Worm (Caenorhabditis elegans) whole organism, L4 larva: ENCODE data around the gene T01C3.2.
"Not testable (repeated sequence)": the region's sequence is repeated elsewhere in the genome, so short reads cannot be mapped to it uniquely, and the experiment has no call there.

Experiments used
- F10B5.3 ChIP-seq: sonication (generic microtip); optimal IDR thresholded peaks from 2 replicates; lab custom pipeline; 2016; ENCODE audit warnings: mild to moderate bottlenecking, missing genetic modification characterization, missing compliant biosample characterization
- F49E8.2 ChIP-seq: sonication (generic microtip); optimal IDR thresholded peaks from 2 replicates; lab custom pipeline; 2016; ENCODE audit warnings: missing compliant biosample characterization, mild to moderate bottlenecking, missing genetic modification characterization, borderline replicate concordance
- T26A8.4 ChIP-seq: fragments of 200-800 bp; sonication (Bioruptor generic); IDR thresholded peaks from 2 replicates; pipeline ENCODE4 v1.3.6; 2022; ENCODE audit warnings: missing genetic modification characterization, missing compliant biosample characterization
- Y48G9A.11 ChIP-seq: fragments of 200-800 bp; sonication (Bioruptor generic); IDR thresholded peaks from 2 replicates; pipeline ENCODE4 v1.3.6; 2022; ENCODE audit warnings: missing genetic modification reagents, missing genetic modification characterization, missing compliant biosample characterization
- ZK546.5 ChIP-seq, 2 experiments: sonication (generic microtip); optimal IDR thresholded peaks; 2 replicates each; lab custom pipeline; 2017; ENCODE audit warnings: missing biosample characterization in 2 of 2, missing genetic modification characterization in 2 of 2
- aha-1 ChIP-seq: fragments of 150-350 bp; peaks from one replicate; lab custom pipeline; 2014; ENCODE audit warnings: missing biosample characterization, missing genetic modification characterization
- arid-1 ChIP-seq: fragments of 200-800 bp; sonication (Bioruptor generic); conservative IDR thresholded peaks from 2 replicates; pipeline ENCODE4 v1.3.6; 2022; ENCODE audit warnings: missing genetic modification reagents, missing genetic modification characterization, missing compliant biosample characterization
- ceh-20 ChIP-seq: fragments of 200-800 bp; sonication (Bioruptor generic); IDR thresholded peaks from 2 replicates; pipeline ENCODE4 v1.3.6; 2022; ENCODE audit warnings: missing genetic modification reagents, missing genetic modification characterization, missing compliant biosample characterization
- ceh-32 ChIP-seq: sonication (generic microtip); optimal IDR thresholded peaks from 2 replicates; lab custom pipeline; 2016; ENCODE audit warnings: mild to moderate bottlenecking, missing genetic modification characterization, missing compliant biosample characterization; ENCODE audit not compliant: poor library complexity
- ctbp-1 ChIP-seq: fragments of 200-800 bp; sonication (Bioruptor generic); IDR thresholded peaks from 2 replicates; pipeline ENCODE4 v1.3.6; 2022; ENCODE audit warnings: missing genetic modification reagents, missing genetic modification characterization, missing compliant biosample characterization
- daf-12 ChIP-seq: fragments of 150-350 bp; optimal IDR thresholded peaks from 2 replicates; lab custom pipeline; 2014; ENCODE audit warnings: missing biosample characterization, missing genetic modification reagents, missing genetic modification characterization
- dmd-8 ChIP-seq: fragments of 200-800 bp; sonication (Bioruptor generic); IDR thresholded peaks from 2 replicates; pipeline ENCODE4 v1.3.6; 2022; ENCODE audit warnings: missing genetic modification characterization, missing compliant biosample characterization
- duxl-1 ChIP-seq: sonication (generic microtip); optimal IDR thresholded peaks from 2 replicates; lab custom pipeline; 2016; ENCODE audit warnings: mild to moderate bottlenecking, missing genetic modification characterization, moderate library complexity, missing compliant biosample characterization; ENCODE audit not compliant: poor library complexity
- egl-43 ChIP-seq: fragments of 200-800 bp; sonication (Bioruptor generic); IDR thresholded peaks from 2 replicates; pipeline ENCODE4 v1.3.6; 2022; ENCODE audit warnings: missing genetic modification reagents, missing genetic modification characterization, missing compliant biosample characterization
- lin-13 ChIP-seq: fragments of 150-350 bp; optimal IDR thresholded peaks from 2 replicates; lab custom pipeline; 2014; ENCODE audit warnings: missing biosample characterization, missing genetic modification reagents, missing genetic modification characterization
- lin-29 ChIP-seq: fragments of 200-800 bp; sonication (Bioruptor generic); IDR thresholded peaks from 2 replicates; pipeline ENCODE4 v1.3.6; 2022; ENCODE audit warnings: missing genetic modification reagents, missing genetic modification characterization, missing compliant biosample characterization
- lin-38 ChIP-seq: fragments of 200-800 bp; sonication (Bioruptor generic); IDR thresholded peaks from 2 replicates; pipeline ENCODE4 v1.3.6; 2022; ENCODE audit warnings: missing genetic modification reagents, missing genetic modification characterization, missing compliant biosample characterization
- lin-39 ChIP-seq: fragments of 150-350 bp; optimal IDR thresholded peaks from 2 replicates; lab custom pipeline; 2014; ENCODE audit warnings: missing biosample characterization, missing genetic modification reagents, missing genetic modification characterization
- lsy-2 ChIP-seq, 2 experiments: fragments of 150-350 bp in 1 of 2; sonication (generic microtip) in 1 of 2; optimal IDR thresholded peaks; 2 replicates each; lab custom pipeline; 2014 to 2017; ENCODE audit warnings: missing biosample characterization in 2 of 2, missing genetic modification characterization in 2 of 2
- mep-1 ChIP-seq: fragments of 150-350 bp; sonication (generic microtip); optimal IDR thresholded peaks from 3 replicates; lab custom pipeline; 2014; ENCODE audit warnings: missing biosample characterization, missing genetic modification characterization
- nhr-42 ChIP-seq: fragments of 200-800 bp; sonication (Bioruptor generic); IDR thresholded peaks from 2 replicates; pipeline ENCODE4 v1.3.6; 2022; ENCODE audit warnings: missing genetic modification characterization, missing compliant biosample characterization
- nhr-48 ChIP-seq: sonication (generic microtip); optimal IDR thresholded peaks from 2 replicates; lab custom pipeline; 2016; ENCODE audit warnings: mild to moderate bottlenecking, missing genetic modification characterization, missing compliant biosample characterization
- nhr-6 ChIP-seq: fragments of 150-350 bp; optimal IDR thresholded peaks from 2 replicates; lab custom pipeline; 2014; ENCODE audit warnings: missing biosample characterization, missing genetic modification characterization
- nhr-76 ChIP-seq: fragments of 150-350 bp; optimal IDR thresholded peaks from 2 replicates; lab custom pipeline; 2014; ENCODE audit warnings: missing biosample characterization, missing genetic modification characterization
- pqm-1 ChIP-seq: sonication (generic microtip); optimal IDR thresholded peaks from 2 replicates; lab custom pipeline; 2017; ENCODE audit warnings: missing biosample characterization, missing genetic modification characterization
- snpc-1.2 ChIP-seq: fragments of 200-800 bp; sonication (Bioruptor generic); IDR thresholded peaks from 2 replicates; pipeline ENCODE4 v1.3.6; 2022; ENCODE audit warnings: missing genetic modification reagents, missing genetic modification characterization, missing compliant biosample characterization
- snpc-4 ChIP-seq: fragments of 150-350 bp; optimal IDR thresholded peaks from 2 replicates; lab custom pipeline; 2014; ENCODE audit warnings: missing biosample characterization, missing genetic modification characterization
- unc-130 ChIP-seq: sonication (generic microtip); optimal IDR thresholded peaks from 2 replicates; lab custom pipeline; 2016; ENCODE audit warnings: missing genetic modification reagents, missing genetic modification characterization, missing compliant biosample characterization
- zfp-3 ChIP-seq: fragments of 200-800 bp; sonication (Bioruptor generic); conservative IDR thresholded peaks from 2 replicates; pipeline ENCODE4 v1.3.6; 2022; ENCODE audit warnings: missing genetic modification reagents, missing genetic modification characterization, missing compliant biosample characterization
- ztf-7 ChIP-seq: fragments of 150-350 bp; optimal IDR thresholded peaks from 2 replicates; lab custom pipeline; 2014; ENCODE audit warnings: missing biosample characterization, missing genetic modification characterization

Gene T01C3.2

ce11 chrV:15028896-15029519 lies 38.0 kb downstream of the T01C3.2 start, which contains the start of gene F14H8.8:
TSS of gene F14H8.8 (plus strand) at chrV:15029469.
- TF ChIP-seq egl-43 (GFP tag; lab: Robert Waterston, UW) (0 out of 2 replicates have a peak, but pooled peaks have one; percentile 39), nhr-48 (tag; lab: Kevin White, UChicago) (no peak), nhr-42 (no peak), ZK546.5 (tag; optimal IDR thresholded peaks at IDR 0.05; lab: Kevin White, UChicago) (no peak), snpc-4 (tag; lab: Kevin White, UChicago) (peak; percentile 77), lin-13 (no peak), F49E8.2 (tag; lab: Kevin White, UChicago) (peak; percentile 80), duxl-1 (tag; lab: Kevin White, UChicago) (peak; percentile 9), pqm-1 (no peak), daf-12 (tag; lab: Kevin White, UChicago) (no peak), lin-38 (GFP tag; lab: Robert Waterston, UW) (peak; percentile 60), nhr-6 (tag; lab: Kevin White, UChicago) (peak; percentile 41), ceh-32 (no peak), arid-1 (peak; percentile 31; the same call in 1 of the 2 replicates), T26A8.4 (GFP tag; lab: Robert Waterston, UW) (peak; percentile 63; the same call in 1 of the 2 replicates), snpc-1.2 (GFP tag; lab: Robert Waterston, UW) (peak; percentile 77), Y48G9A.11 (peak; percentile 49; the same call in 1 of the 2 replicates), lin-39 (tag; lab: Kevin White, UChicago) (no peak), ctbp-1 (no peak), unc-130 (GFP tag; lab: Kevin White, UChicago) (peak; percentile 36), ceh-20 (GFP tag; lab: Robert Waterston, UW) (no peak), mep-1 (tag; lab: Kevin White, UChicago) (no peak), aha-1 (tag; lab: Kevin White, UChicago) (no peak), lsy-2 (tag; optimal IDR thresholded peaks at IDR 0.05; lab: Kevin White, UChicago) (no peak), ztf-7 (tag; lab: Kevin White, UChicago) (no peak)

- not testable (repeated sequence) for TF ChIP-seq F10B5.3 (tag; lab: Kevin White, UChicago); lin-29 (GFP tag; lab: Robert Waterston, UW); nhr-76 (tag; lab: Kevin White, UChicago)
These were observed 40.4 kb downstream of the T01C3.2 start, which contains the start of gene cng-1 for ce11 chrV:15031373-15031772. TSS of gene cng-1 (minus strand) at chrV:15031473.

- TF ChIP-seq zfp-3 (GFP tag; lab: Robert Waterston, UW); snpc-1.2 (GFP tag; lab: Robert Waterston, UW); dmd-8: not testable (repeated sequence)
These were observed 45.8 kb downstream of the T01C3.2 start, which contains the start of gene melo-3 for ce11 chrV:15036769-15037168. TSS of gene melo-3 (minus strand) at chrV:15036869.
